Worm (Caenorhabditis elegans) whole organism, L2 larva: ENCODE measurements around the gene B0353.1.

Source experiments
- dmd-4 ChIP-seq: sonication (generic microtip); optimal IDR thresholded peaks from 2 replicates; lab custom pipeline; 2017; ENCODE audit warnings: missing biosample characterization, missing genetic modification characterization
- zag-1 ChIP-seq: fragments of 150-350 bp; optimal IDR thresholded peaks from 2 replicates; lab custom pipeline; 2014; ENCODE audit warnings: missing biosample characterization, missing genetic modification characterization

ce11 chrIII:541766-542165, 14.0 kb upstream of the B0353.1 start, which contains the start of gene T22F7.1:
- TF ChIP-seq dmd-4 (tag; lab: Kevin White, UChicago): no peak
- no peak for TF ChIP-seq zag-1 (tag; lab: Kevin White, UChicago)
